Fruit fly (Drosophila melanogaster): ENCODE results near the gene CG14395.

DNA sequence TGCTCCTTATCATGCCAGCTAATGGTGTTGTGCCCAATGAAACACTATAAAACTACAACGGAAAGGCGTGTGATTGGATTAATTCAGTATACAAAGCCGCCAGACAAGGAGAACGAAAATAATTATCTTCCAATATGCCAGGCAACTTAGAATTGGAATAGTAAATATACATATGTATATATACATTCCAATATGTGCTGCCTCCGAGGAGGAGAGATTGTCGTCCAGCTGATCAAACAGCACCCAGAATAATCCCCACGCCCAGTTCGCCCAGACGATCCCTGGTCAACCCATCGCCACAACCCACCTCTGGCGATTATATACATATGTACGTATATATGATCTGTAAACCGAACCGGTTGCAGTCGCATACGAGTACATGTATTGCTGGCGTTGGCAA is 38.6 kb downstream of the CG14395 start:
- TF ChIP-seq N (GFP tag; optimal IDR thresholded peaks at IDR 0.05): no peak
- no peak for TF ChIP-seq usp (GFP tag; optimal IDR thresholded peaks at IDR 0.05)
- no peak for TF ChIP-seq Rel (GFP tag; optimal IDR thresholded peaks at IDR 0.05)
- no peak for TF ChIP-seq Rel (tag; optimal IDR thresholded peaks at IDR 0.05)
- TF ChIP-seq Abd-B (GFP tag; optimal IDR thresholded peaks at IDR 0.05): no peak
- no peak for TF ChIP-seq woc (GFP tag; optimal IDR thresholded peaks at IDR 0.05)
- TF ChIP-seq dmrt93B (GFP tag; optimal IDR thresholded peaks at IDR 0.05): no peak

Measured in whole organism, wandering third instar larva.